Worm (Caenorhabditis elegans) whole organism, young adult: Measurements from ENCODE around the gene cyp-13B2.

Source experiments
- B0261.1 ChIP-seq: sonication (generic microtip); optimal IDR thresholded peaks from 2 replicates; lab custom pipeline; 2016; ENCODE audit warnings: mild to moderate bottlenecking, missing genetic modification characterization, moderate library complexity, missing compliant biosample characterization
- D2030.7 ChIP-seq: fragments of 200-800 bp; sonication (Bioruptor generic); IDR thresholded peaks from 2 replicates; pipeline ENCODE4 v1.3.6; 2022; ENCODE audit warnings: missing genetic modification reagents, missing genetic modification characterization, missing compliant biosample characterization
- F49E8.2 ChIP-seq: sonication (generic microtip); optimal IDR thresholded peaks from 3 replicates; lab custom pipeline; 2017; ENCODE audit warnings: missing genetic modification characterization, mild to moderate bottlenecking, missing compliant biosample characterization, antibody characterized with exemption, moderate library complexity; ENCODE audit not compliant: insufficient read depth
- F52B5.7 ChIP-seq: sonication (generic microtip); optimal IDR thresholded peaks from 2 replicates; lab custom pipeline; 2016; ENCODE audit warnings: mild to moderate bottlenecking, missing genetic modification characterization, missing compliant biosample characterization
- K12H6.12 ChIP-seq: fragments of 200-800 bp; sonication (Bioruptor generic); optimal IDR thresholded peaks from 2 replicates; lab custom pipeline; 2018; ENCODE audit warnings: mild to moderate bottlenecking, missing genetic modification characterization, missing compliant biosample characterization
- T07F8.4 ChIP-seq: sonication (generic microtip); optimal IDR thresholded peaks from 2 replicates; lab custom pipeline; 2016; ENCODE audit warnings: mild to moderate bottlenecking, missing genetic modification characterization, moderate library complexity, missing compliant biosample characterization
- Y53G8AR.9 ChIP-seq: fragments of 200-800 bp; sonication (Bioruptor generic); conservative IDR thresholded peaks from 2 replicates; pipeline ENCODE4 v1.3.6; 2022; ENCODE audit warnings: missing genetic modification reagents, missing genetic modification characterization, missing compliant biosample characterization
- Y67H2A.10 ChIP-seq: fragments of 200-800 bp; sonication (Bioruptor generic); conservative IDR thresholded peaks from 2 replicates; pipeline ENCODE4 v1.3.6; 2022; ENCODE audit warnings: missing genetic modification reagents, missing genetic modification characterization, missing compliant biosample characterization
- ZK185.1 ChIP-seq: sonication (generic microtip); optimal IDR thresholded peaks from 2 replicates; lab custom pipeline; 2016; ENCODE audit warnings: mild to moderate bottlenecking, missing genetic modification characterization, missing compliant biosample characterization; ENCODE audit not compliant: poor library complexity, severe bottlenecking
- attf-5 ChIP-seq: fragments of 200-800 bp; sonication (Bioruptor generic); optimal IDR thresholded peaks from 2 replicates; lab custom pipeline; 2018; ENCODE audit warnings: mild to moderate bottlenecking, missing genetic modification characterization, missing compliant biosample characterization
- bed-1 ChIP-seq: fragments of 200-800 bp; sonication (Bioruptor generic); IDR thresholded peaks from 2 replicates; pipeline ENCODE4 v1.3.6; 2022; ENCODE audit warnings: missing genetic modification reagents, missing genetic modification characterization, missing compliant biosample characterization
- ccch-3 ChIP-seq: fragments of 200-800 bp; sonication (Bioruptor generic); optimal IDR thresholded peaks from 2 replicates; lab custom pipeline; 2018; ENCODE audit warnings: mild to moderate bottlenecking, missing genetic modification characterization, missing compliant biosample characterization
- cebp-1 ChIP-seq, 2 experiments: fragments of 200-800 bp in 1 of 2; sonication (Bioruptor generic) in 1 of 2; sonication (generic microtip) in 1 of 2; IDR thresholded peaks in 1 of 2; optimal IDR thresholded peaks in 1 of 2; 2 replicates each; pipeline versions ENCODE4 v1.3.6 to Lab custom; 2017 to 2022; ENCODE audit warnings: missing compliant biosample characterization in 2 of 2, missing genetic modification characterization in 2 of 2, mild to moderate bottlenecking in 1 of 2, missing genetic modification reagents in 1 of 2, moderate library complexity in 1 of 2
- ceh-27 ChIP-seq: fragments of 200-800 bp; sonication (Bioruptor generic); optimal IDR thresholded peaks from 2 replicates; lab custom pipeline; 2018; ENCODE audit warnings: mild to moderate bottlenecking, missing genetic modification characterization, moderate library complexity, missing compliant biosample characterization
- egl-18 ChIP-seq: fragments of 200-800 bp; sonication (Bioruptor generic); IDR thresholded peaks from 2 replicates; pipeline ENCODE4 v1.3.6; 2022; ENCODE audit warnings: missing genetic modification reagents, missing genetic modification characterization, missing compliant biosample characterization
- egrh-3 ChIP-seq: fragments of 200-800 bp; sonication (Bioruptor generic); IDR thresholded peaks from 2 replicates; pipeline ENCODE4 v1.3.6; 2022; ENCODE audit warnings: missing genetic modification reagents, missing genetic modification characterization, missing compliant biosample characterization
- gei-17 ChIP-seq: fragments of 200-800 bp; sonication (Bioruptor generic); optimal IDR thresholded peaks from 2 replicates; lab custom pipeline; 2018; ENCODE audit warnings: mild to moderate bottlenecking, missing genetic modification characterization, missing compliant biosample characterization
- hmg-1.2 ChIP-seq: fragments of 200-800 bp; sonication (Bioruptor generic); IDR thresholded peaks from 2 replicates; pipeline ENCODE4 v1.3.6; 2022; ENCODE audit warnings: missing genetic modification reagents, missing genetic modification characterization, missing compliant biosample characterization
- lin-35 ChIP-seq, 3 experiments: fragments of 150-350 bp in 2 of 3; sonication (generic microtip) in 1 of 3; optimal IDR thresholded peaks; 2 replicates each; lab custom pipeline; 2014 to 2018; ENCODE audit warnings: missing biosample characterization in 3 of 3, missing genetic modification characterization in 3 of 3, missing genetic modification reagents in 3 of 3
- lir-1 ChIP-seq: fragments of 200-800 bp; sonication (Bioruptor generic); conservative IDR thresholded peaks from 2 replicates; pipeline ENCODE4 v1.3.6; 2022; ENCODE audit warnings: missing genetic modification reagents, missing genetic modification characterization, missing compliant biosample characterization
- madf-8 ChIP-seq: fragments of 200-800 bp; sonication (Bioruptor generic); conservative IDR thresholded peaks from 2 replicates; pipeline ENCODE4 v1.3.6; 2022; ENCODE audit warnings: missing genetic modification reagents, missing genetic modification characterization, missing compliant biosample characterization
- mcd-1 ChIP-seq: fragments of 200-800 bp; sonication (Bioruptor generic); IDR thresholded peaks from 2 replicates; pipeline ENCODE4 v1.3.6; 2022; ENCODE audit warnings: missing genetic modification reagents, missing genetic modification characterization, missing compliant biosample characterization
- nfya-2 ChIP-seq: fragments of 200-800 bp; sonication (Bioruptor generic); IDR thresholded peaks from 2 replicates; pipeline ENCODE4 v1.3.6; 2022; ENCODE audit warnings: missing genetic modification reagents, missing genetic modification characterization, missing compliant biosample characterization
- nfyb-1 ChIP-seq: fragments of 200-800 bp; sonication (Bioruptor generic); IDR thresholded peaks from 2 replicates; pipeline ENCODE4 v1.3.6; 2022; ENCODE audit warnings: missing genetic modification reagents, missing genetic modification characterization, missing compliant biosample characterization
- nhr-120 ChIP-seq: fragments of 200-800 bp; sonication (Bioruptor generic); IDR thresholded peaks from 2 replicates; pipeline ENCODE4 v1.3.6; 2022; ENCODE audit warnings: missing genetic modification characterization, missing compliant biosample characterization
- nhr-179 ChIP-seq: sonication (generic microtip); optimal IDR thresholded peaks from 2 replicates; lab custom pipeline; 2016; ENCODE audit warnings: mild to moderate bottlenecking, missing genetic modification characterization, missing compliant biosample characterization
- nhr-80 ChIP-seq: sonication (generic microtip); optimal IDR thresholded peaks from 2 replicates; lab custom pipeline; 2016; ENCODE audit warnings: missing genetic modification characterization, missing compliant biosample characterization
- rec-8 ChIP-seq, 2 experiments: sonication (generic microtip); optimal IDR thresholded peaks; 2 replicates each; lab custom pipeline; 2016; ENCODE audit warnings: mild to moderate bottlenecking in 2 of 2, missing genetic modification characterization in 2 of 2, missing genetic modification reagents in 2 of 2, missing genotype in 2 of 2, missing biosample characterization in 1 of 2, missing compliant biosample characterization in 1 of 2, moderate library complexity in 1 of 2
- repo-1 ChIP-seq: sonication (generic microtip); optimal IDR thresholded peaks from 2 replicates; lab custom pipeline; 2017; ENCODE audit warnings: mild to moderate bottlenecking, missing genetic modification characterization, missing compliant biosample characterization
- sea-2 ChIP-seq: fragments of 200-800 bp; sonication (Bioruptor generic); IDR thresholded peaks from 2 replicates; pipeline ENCODE4 v1.3.6; 2022; ENCODE audit warnings: missing genetic modification characterization, missing compliant biosample characterization
- snpc-3.4 ChIP-seq: sonication (generic microtip); optimal IDR thresholded peaks from 2 replicates; lab custom pipeline; 2017; ENCODE audit warnings: missing genetic modification characterization, mild to moderate bottlenecking, missing compliant biosample characterization, antibody characterized with exemption, moderate library complexity, missing genotype, missing genetic modification reagents
- snpc-4 ChIP-seq, 5 experiments: fragments of 150-350 bp in 1 of 5; sonication (generic microtip) in 4 of 5; optimal IDR thresholded peaks; 2 replicates each; lab custom pipeline; 2014 to 2018; ENCODE audit warnings: missing genetic modification characterization in 5 of 5, missing biosample characterization in 3 of 5, antibody characterized with exemption in 2 of 5, mild to moderate bottlenecking in 2 of 5, missing compliant biosample characterization in 2 of 5, missing genotype in 2 of 5, moderate library complexity in 2 of 5, missing genetic modification reagents in 1 of 5
- somi-1 ChIP-seq: fragments of 200-800 bp; sonication (Bioruptor generic); optimal IDR thresholded peaks from 2 replicates; lab custom pipeline; 2018; ENCODE audit warnings: mild to moderate bottlenecking, missing genetic modification characterization, missing compliant biosample characterization
- tbp1 ChIP-seq: fragments of 200-800 bp; sonication (Bioruptor generic); optimal IDR thresholded peaks from 2 replicates; lab custom pipeline; 2018; ENCODE audit warnings: mild to moderate bottlenecking, missing genetic modification characterization, missing compliant biosample characterization
- zfh-2 ChIP-seq: fragments of 200-800 bp; sonication (Bioruptor generic); conservative IDR thresholded peaks from 2 replicates; pipeline ENCODE4 v1.3.6; 2022; ENCODE audit warnings: missing genetic modification reagents, missing genetic modification characterization, missing compliant biosample characterization
- ztf-26 ChIP-seq: sonication (generic microtip); optimal IDR thresholded peaks from 2 replicates; lab custom pipeline; 2017; ENCODE audit warnings: missing genetic modification characterization, missing compliant biosample characterization

The cyp-13B2 gene

DNA sequence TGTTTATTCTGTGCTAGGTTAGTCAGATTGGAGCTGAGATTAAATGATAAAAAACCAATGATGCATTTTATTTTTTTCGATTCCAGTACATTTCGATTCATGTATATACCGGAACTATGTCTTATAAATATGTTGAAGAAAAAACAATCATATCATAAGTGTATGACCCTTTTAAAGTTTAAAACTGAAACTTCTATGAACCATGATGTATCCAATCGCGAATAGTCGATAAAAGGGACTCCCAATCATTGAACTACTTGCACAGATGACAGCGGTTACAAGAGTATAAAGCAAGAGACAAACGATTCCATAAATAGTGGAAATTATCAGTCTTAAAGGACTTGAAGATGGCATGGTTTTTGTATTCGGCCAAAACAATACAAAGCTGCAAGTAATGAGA is 9.6 kb downstream of the cyp-13B2 start, which contains the start of gene srg-37:
TSS of gene srg-37 (minus strand) at position 101 of the 400 bp plus-strand sequence.
- TF ChIP-seq snpc-3.4 (tag; lab: Kevin White, UChicago) (no peak), ztf-26 (tag; lab: Kevin White, UChicago) (no peak), madf-8 (GFP tag; lab: Robert Waterston, UW) (no peak), ccch-3 (GFP tag; lab: Kevin White, UChicago) (no peak), lin-35 (GFP tag; optimal IDR thresholded peaks at IDR 0.05; lab: Kevin White, UChicago) (no peak), bed-1 (GFP tag; lab: Robert Waterston, UW) (no peak)

DNA sequence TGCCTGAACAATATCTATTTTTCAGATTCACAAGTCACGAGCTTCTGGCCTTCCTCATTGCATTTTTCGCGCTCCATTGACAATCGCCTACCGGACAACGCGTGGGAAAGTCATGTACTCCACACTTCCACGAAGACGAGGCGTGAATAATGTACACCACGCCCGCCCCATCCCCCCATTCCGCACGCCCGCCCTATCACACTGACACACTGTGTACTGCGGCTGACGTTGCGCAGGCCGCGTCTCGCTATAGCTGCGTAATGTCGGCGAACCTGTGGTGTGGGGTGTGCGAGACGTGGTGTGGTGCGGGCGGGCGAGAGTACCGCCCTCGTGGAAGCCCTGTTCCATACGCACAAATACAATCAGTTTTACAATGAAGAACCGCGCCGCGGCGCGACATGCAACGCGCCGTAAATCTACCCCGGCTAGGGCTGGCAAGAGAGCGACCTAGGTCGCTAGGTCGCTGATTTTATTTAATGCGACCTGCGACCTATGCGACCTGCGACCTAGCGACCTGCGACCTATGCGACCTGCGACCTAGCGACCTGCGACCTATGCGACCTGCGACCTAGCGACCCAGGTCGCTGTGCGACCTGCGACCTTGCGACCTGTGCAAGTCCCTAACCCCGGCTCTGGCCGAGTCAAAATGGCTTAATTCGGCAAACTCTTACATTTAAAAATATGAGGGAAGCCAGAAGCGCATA is 10.9 kb downstream of the cyp-13B2 start:
- TF ChIP-seq zfh-2 = peak; percentile 90
- TF ChIP-seq F52B5.7 (tag; lab: Kevin White, UChicago) = no peak
- no peak for TF ChIP-seq repo-1 (tag; lab: Kevin White, UChicago)
- peak; percentile 93 for TF ChIP-seq egrh-3 (GFP tag; lab: Robert Waterston, UW)
- TF ChIP-seq mcd-1 (GFP tag; lab: Robert Waterston, UW) = peak; percentile 23; the same call in 1 of the 2 replicates
- TF ChIP-seq F49E8.2 (tag; lab: Kevin White, UChicago) = no peak
- TF ChIP-seq nhr-120 = no peak

DNA sequence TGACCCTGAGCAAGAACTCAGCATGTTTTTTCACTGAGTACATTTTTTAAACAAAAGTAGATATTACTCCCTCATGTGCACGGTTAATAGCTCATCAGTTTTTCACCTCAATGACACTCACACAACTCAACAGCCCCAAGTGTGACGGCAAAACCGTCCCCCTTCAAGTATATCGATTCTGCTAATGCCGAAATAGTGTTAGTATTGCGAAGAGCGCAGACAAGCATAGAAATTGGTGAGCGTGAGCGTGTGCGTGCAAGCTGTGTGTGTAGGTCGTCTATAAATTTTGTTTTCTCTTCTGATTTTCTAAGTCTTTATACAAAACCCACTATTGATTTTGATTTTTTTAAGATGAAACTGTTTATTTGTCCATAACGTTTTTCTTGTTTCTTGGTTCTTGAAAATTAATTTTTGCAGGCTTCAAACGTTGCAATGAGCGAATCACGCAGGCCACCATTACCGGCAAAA is 13.0 kb downstream of the cyp-13B2 start, which contains the start of gene K04C1.2:
TSS of gene K04C1.2 (plus strand) at position 418 of the 468 bp plus-strand sequence.
- peak; percentile 22 for TF ChIP-seq nhr-80 (tag; lab: Kevin White, UChicago)
- no peak for TF ChIP-seq Y67H2A.10 (GFP tag; lab: Robert Waterston, UW)
- TF ChIP-seq gei-17 (GFP tag; lab: Kevin White, UChicago) = no peak
- TF ChIP-seq egl-18 (GFP tag; lab: Robert Waterston, UW) = no peak
- TF ChIP-seq sea-2 (GFP tag; lab: Robert Waterston, UW) = no peak
- no peak for TF ChIP-seq T07F8.4
- TF ChIP-seq snpc-4 (GFP tag; optimal IDR thresholded peaks at IDR 0.05; lab: Kevin White, UChicago) = no peak
- TF ChIP-seq snpc-4 (tag; optimal IDR thresholded peaks at IDR 0.05; lab: Kevin White, UChicago) = no peak
- TF ChIP-seq somi-1 (GFP tag; lab: Kevin White, UChicago) = no peak
- no peak for TF ChIP-seq ZK185.1 (tag; lab: Kevin White, UChicago)
- TF ChIP-seq rec-8 (tag; optimal IDR thresholded peaks at IDR 0.05; lab: Kevin White, UChicago) = no peak
- no peak for TF ChIP-seq cebp-1 (GFP tag; IDR thresholded peaks at IDR 0.05; lab: Robert Waterston, UW)
- TF ChIP-seq cebp-1 (tag; optimal IDR thresholded peaks at IDR 0.05; lab: Kevin White, UChicago) = no peak
- peak; percentile 5 for TF ChIP-seq tbp1
- no peak for TF ChIP-seq nhr-179 (tag; lab: Kevin White, UChicago)
- TF ChIP-seq B0261.1 (tag; lab: Kevin White, UChicago) = no peak
- TF ChIP-seq attf-5 (GFP tag; lab: Kevin White, UChicago) = peak; percentile 62
- TF ChIP-seq nfya-2 = no peak
- peak; percentile 80; the same call in 1 of the 2 replicates for TF ChIP-seq hmg-1.2
- TF ChIP-seq lir-1 (GFP tag; lab: Robert Waterston, UW) = peak; percentile 79
- peak; percentile 58 for TF ChIP-seq ceh-27 (GFP tag; lab: Kevin White, UChicago)
- TF ChIP-seq Y53G8AR.9 = no peak
- TF ChIP-seq K12H6.12 (tag; lab: Kevin White, UChicago) = peak; percentile 36
- TF ChIP-seq D2030.7 = no peak
- no peak for TF ChIP-seq nfyb-1
